Fruit fly (Drosophila melanogaster) whole organism, embryonic: ENCODE results near the gene Trl.
A peak's percentile ranks its signal among the peaks of the same experiment; 100 is the strongest.

ENCODE experiments used
- Bgb ChIP-seq: fragments of 200-800 bp; sonication (Bioruptor generic); IDR thresholded peaks from 2 replicates; pipeline ENCODE4 v1.3.6; 2022; ENCODE audit warnings: missing biosample characterization, missing genetic modification characterization; ENCODE audit not compliant: partially characterized antibody
- Blimp-1 ChIP-seq: fragments of 200-800 bp; sonication (Bioruptor generic); optimal IDR thresholded peaks from 3 replicates; lab custom pipeline; 2018; ENCODE audit warnings: missing biosample characterization, missing genetic modification characterization, mild to moderate bottlenecking, moderate library complexity, missing genetic modification reagents
- CG11085 ChIP-seq: fragments of 200-800 bp; sonication (Bioruptor generic); IDR thresholded peaks from 2 replicates; pipeline ENCODE4 v1.3.6; 2022; ENCODE audit warnings: missing biosample characterization, missing genetic modification characterization
- CG11093 ChIP-seq: fragments of 200-800 bp; sonication (Bioruptor generic); IDR thresholded peaks from 3 replicates; pipeline ENCODE4 v1.3.6; 2022; ENCODE audit warnings: missing biosample characterization, missing genetic modification characterization
- CG1233 ChIP-seq: fragments of 200-800 bp; sonication (Bioruptor generic); optimal IDR thresholded peaks from 4 replicates; lab custom pipeline; 2018; ENCODE audit warnings: missing biosample characterization, mild to moderate bottlenecking, missing genetic modification characterization
- CG12942 ChIP-seq: fragments of 200-800 bp; sonication (Bioruptor generic); optimal IDR thresholded peaks from 3 replicates; lab custom pipeline; 2016; ENCODE audit warnings: missing biosample characterization, missing genetic modification characterization
- CG32532 ChIP-seq: fragments of 200-800 bp; sonication (Bioruptor generic); IDR thresholded peaks from 2 replicates; pipeline ENCODE4 v1.3.6; 2022; ENCODE audit warnings: missing biosample characterization, missing genetic modification characterization
- CG32772 ChIP-seq: fragments of 200-800 bp; sonication (Bioruptor generic); IDR thresholded peaks from 2 replicates; pipeline ENCODE4 v1.3.6; 2022; ENCODE audit warnings: missing biosample characterization, missing genetic modification characterization
- CG33213 ChIP-seq: fragments of 200-800 bp; sonication (Bioruptor generic); optimal IDR thresholded peaks from 3 replicates; lab custom pipeline; 2016; ENCODE audit warnings: missing biosample characterization, missing genetic modification characterization
- CG3726 ChIP-seq: fragments of 200-800 bp; sonication (Bioruptor generic); IDR thresholded peaks from 3 replicates; pipeline ENCODE4, ENCODE4 v1.3.6; 2022; ENCODE audit warnings: missing biosample characterization, missing genetic modification characterization
- CG8924 ChIP-seq: fragments of 200-800 bp; optimal IDR thresholded peaks from 3 replicates; lab custom pipeline; 2019; ENCODE audit warnings: missing biosample characterization, mild to moderate bottlenecking, missing genetic modification characterization, moderate library complexity
- CTCF ChIP-seq: fragments of 200-800 bp; sonication (Bioruptor generic); optimal IDR thresholded peaks from 2 replicates; lab custom pipeline; 2017; ENCODE audit warnings: missing biosample characterization, mild to moderate bottlenecking, missing genetic modification characterization, moderate library complexity
- Camta ChIP-seq: fragments of 200-800 bp; sonication (Bioruptor generic); optimal IDR thresholded peaks from 2 replicates; lab custom pipeline; 2016; ENCODE audit warnings: missing biosample characterization, missing genetic modification characterization
- Deaf1 ChIP-seq: fragments of 200-800 bp; optimal IDR thresholded peaks from 3 replicates; lab custom pipeline; 2019; ENCODE audit warnings: missing biosample characterization, mild to moderate bottlenecking, missing genetic modification characterization, moderate library complexity
- Dip3 ChIP-seq: fragments of 200-800 bp; sonication (Bioruptor generic); optimal IDR thresholded peaks from 3 replicates; lab custom pipeline; 2016; ENCODE audit warnings: missing biosample characterization, missing genetic modification characterization
- E2f1 ChIP-seq: fragments of 200-800 bp; sonication (Bioruptor generic); IDR thresholded peaks from 2 replicates; pipeline ENCODE4 v1.3.6; 2022; ENCODE audit warnings: missing biosample characterization, missing genetic modification characterization
- HHEX ChIP-seq: fragments of 200-800 bp; sonication (Bioruptor generic); optimal IDR thresholded peaks from 3 replicates; lab custom pipeline; 2017; ENCODE audit warnings: missing biosample characterization, mild to moderate bottlenecking, missing genetic modification characterization, missing genetic modification reagents
- Hmr ChIP-seq: fragments of 200-800 bp; sonication (Bioruptor generic); optimal IDR thresholded peaks from 3 replicates; lab custom pipeline; 2017; ENCODE audit warnings: mild to moderate bottlenecking, missing biosample characterization, missing genetic modification reagents, missing genetic modification characterization
- Jarid2 ChIP-seq: fragments of 200-800 bp; sonication (Bioruptor generic); optimal IDR thresholded peaks from 3 replicates; lab custom pipeline; 2017; ENCODE audit warnings: mild to moderate bottlenecking, missing biosample characterization, missing genetic modification reagents, missing genetic modification characterization
- Oaz ChIP-seq: fragments of 200-800 bp; sonication (Bioruptor generic); IDR thresholded peaks from 2 replicates; pipeline ENCODE4 v1.3.6; 2022; ENCODE audit warnings: missing biosample characterization, missing genetic modification characterization
- Side ChIP-seq: fragments of 200-800 bp; sonication (Bioruptor generic); optimal IDR thresholded peaks from 2 replicates; lab custom pipeline; 2016; ENCODE audit warnings: missing biosample characterization, missing genetic modification characterization
- Tbp ChIP-seq: fragments of >200 bp; optimal IDR thresholded peaks from 2 replicates; lab custom pipeline; 2018; ENCODE audit warnings: missing biosample characterization, missing genetic modification characterization
- Vsx1 ChIP-seq: fragments of 200-800 bp; sonication (Bioruptor generic); optimal IDR thresholded peaks from 2 replicates; lab custom pipeline; 2017; ENCODE audit warnings: missing biosample characterization, mild to moderate bottlenecking, missing genetic modification characterization, missing genetic modification reagents
- crc ChIP-seq: fragments of 200-800 bp; sonication (Bioruptor generic); optimal IDR thresholded peaks from 2 replicates; lab custom pipeline; 2016; ENCODE audit warnings: missing biosample characterization, missing genetic modification characterization
- ems ChIP-seq: fragments of 200-800 bp; sonication (Bioruptor generic); optimal IDR thresholded peaks from 3 replicates; lab custom pipeline; 2016; ENCODE audit warnings: missing biosample characterization, missing genetic modification characterization
- esg ChIP-seq: fragments of 200-800 bp; sonication (Bioruptor generic); conservative IDR thresholded peaks from 2 replicates; pipeline ENCODE4 v1.3.6; 2022; ENCODE audit warnings: missing biosample characterization, missing genetic modification characterization
- fd64A ChIP-seq: fragments of 200-800 bp; sonication (Bioruptor generic); optimal IDR thresholded peaks from 3 replicates; lab custom pipeline; 2018; ENCODE audit warnings: missing biosample characterization, mild to moderate bottlenecking, missing genetic modification characterization
- gem ChIP-seq: fragments of 200-800 bp; sonication (Bioruptor generic); optimal IDR thresholded peaks from 2 replicates; lab custom pipeline; 2019; ENCODE audit warnings: missing biosample characterization, mild to moderate bottlenecking, missing genetic modification characterization, moderate library complexity
- grau ChIP-seq: fragments of 200-800 bp; optimal IDR thresholded peaks from 3 replicates; lab custom pipeline; 2019; ENCODE audit warnings: missing biosample characterization, mild to moderate bottlenecking, missing genetic modification characterization, moderate library complexity
- gsb ChIP-seq: fragments of 200-800 bp; sonication (Bioruptor generic); IDR thresholded peaks from 2 replicates; pipeline ENCODE4 v1.3.6; 2022; ENCODE audit warnings: missing biosample characterization, missing genetic modification characterization
- hbn ChIP-seq: fragments of 200-800 bp; sonication (Bioruptor generic); IDR thresholded peaks from 2 replicates; pipeline ENCODE4 v1.3.6; 2022; ENCODE audit warnings: missing biosample characterization, missing genetic modification characterization; ENCODE audit not compliant: partially characterized antibody
- kay ChIP-seq: fragments of 200-800 bp; sonication (Bioruptor generic); optimal IDR thresholded peaks from 2 replicates; lab custom pipeline; 2016; ENCODE audit warnings: missing biosample characterization, missing genetic modification characterization
- ken ChIP-seq: fragments of 200-800 bp; sonication (Bioruptor generic); IDR thresholded peaks from 3 replicates; pipeline ENCODE4 v1.3.6; 2022; ENCODE audit warnings: missing biosample characterization, missing genetic modification characterization
- kni ChIP-seq: fragments of 200-800 bp; sonication (Bioruptor generic); optimal IDR thresholded peaks from 3 replicates; lab custom pipeline; 2017; ENCODE audit warnings: mild to moderate bottlenecking, missing biosample characterization, missing genetic modification reagents, missing genetic modification characterization
- lmd ChIP-seq: fragments of 200-800 bp; sonication (Bioruptor generic); IDR thresholded peaks from 2 replicates; pipeline ENCODE4 v1.3.6; 2022; ENCODE audit warnings: missing biosample characterization, missing genetic modification characterization
- pb ChIP-seq: fragments of 200-800 bp; sonication (Bioruptor generic); optimal IDR thresholded peaks from 3 replicates; lab custom pipeline; 2016; ENCODE audit warnings: missing biosample characterization, missing genetic modification characterization
- pfk ChIP-seq: fragments of 200-800 bp; sonication (Bioruptor generic); optimal IDR thresholded peaks from 2 replicates; lab custom pipeline; 2018; ENCODE audit warnings: missing biosample characterization, mild to moderate bottlenecking, missing genetic modification characterization, moderate library complexity
- pho ChIP-seq: fragments of 200-800 bp; sonication (Bioruptor generic); optimal IDR thresholded peaks from 2 replicates; lab custom pipeline; 2016; ENCODE audit warnings: missing biosample characterization, missing genetic modification characterization
- prd ChIP-seq, 3 experiments: fragments of >200 bp in 2 of 3; fragments of 200-800 bp in 1 of 3; sonication (Bioruptor generic) in 1 of 3; optimal IDR thresholded peaks in 2 of 3; IDR thresholded peaks in 1 of 3; 2 replicates in 2 of 3; 3 replicates in 1 of 3; pipeline versions ENCODE4 v1.3.6 to Lab custom; 2017 to 2022; ENCODE audit warnings: missing biosample characterization in 1 of 3, missing genetic modification characterization in 1 of 3
- pzg ChIP-seq: fragments of 200-800 bp; sonication (Bioruptor generic); optimal IDR thresholded peaks from 3 replicates; lab custom pipeline; 2018; ENCODE audit warnings: missing biosample characterization, mild to moderate bottlenecking, missing genetic modification characterization, moderate library complexity
- ranshi ChIP-seq: fragments of 200-800 bp; sonication (Bioruptor generic); IDR thresholded peaks from 2 replicates; pipeline ENCODE4 v1.3.6; 2022; ENCODE audit warnings: missing biosample characterization, missing genetic modification characterization
- slou ChIP-seq: fragments of 200-800 bp; sonication (Bioruptor generic); optimal IDR thresholded peaks from 3 replicates; lab custom pipeline; 2016; ENCODE audit warnings: missing biosample characterization, missing genetic modification characterization
- sna ChIP-seq: fragments of 200-800 bp; sonication (Bioruptor generic); IDR thresholded peaks from 2 replicates; pipeline ENCODE4 v1.3.6; 2022; ENCODE audit warnings: missing biosample characterization, missing genetic modification characterization; ENCODE audit not compliant: partially characterized antibody
- ssp ChIP-seq: fragments of 200-800 bp; sonication (Bioruptor generic); IDR thresholded peaks from 2 replicates; pipeline ENCODE4 v1.3.6; 2022; ENCODE audit warnings: missing biosample characterization, missing genetic modification characterization
- stwl ChIP-seq: fragments of 200-800 bp; sonication (Bioruptor generic); optimal IDR thresholded peaks from 3 replicates; lab custom pipeline; 2018; ENCODE audit warnings: missing biosample characterization, mild to moderate bottlenecking, missing genetic modification characterization, moderate library complexity
- sug ChIP-seq: fragments of 200-800 bp; optimal IDR thresholded peaks from 2 replicates; lab custom pipeline; 2019; ENCODE audit warnings: missing biosample characterization, mild to moderate bottlenecking, missing genetic modification characterization, moderate library complexity
- tup ChIP-seq: fragments of 200-800 bp; sonication (Bioruptor generic); optimal IDR thresholded peaks from 2 replicates; lab custom pipeline; 2016; ENCODE audit warnings: missing biosample characterization, mild to moderate bottlenecking, missing genetic modification characterization, moderate library complexity
- zfh2 ChIP-seq: fragments of 200-800 bp; sonication (Bioruptor generic); optimal IDR thresholded peaks from 2 replicates; lab custom pipeline; 2016; ENCODE audit warnings: missing biosample characterization, missing genetic modification characterization

The Trl gene

DNA sequence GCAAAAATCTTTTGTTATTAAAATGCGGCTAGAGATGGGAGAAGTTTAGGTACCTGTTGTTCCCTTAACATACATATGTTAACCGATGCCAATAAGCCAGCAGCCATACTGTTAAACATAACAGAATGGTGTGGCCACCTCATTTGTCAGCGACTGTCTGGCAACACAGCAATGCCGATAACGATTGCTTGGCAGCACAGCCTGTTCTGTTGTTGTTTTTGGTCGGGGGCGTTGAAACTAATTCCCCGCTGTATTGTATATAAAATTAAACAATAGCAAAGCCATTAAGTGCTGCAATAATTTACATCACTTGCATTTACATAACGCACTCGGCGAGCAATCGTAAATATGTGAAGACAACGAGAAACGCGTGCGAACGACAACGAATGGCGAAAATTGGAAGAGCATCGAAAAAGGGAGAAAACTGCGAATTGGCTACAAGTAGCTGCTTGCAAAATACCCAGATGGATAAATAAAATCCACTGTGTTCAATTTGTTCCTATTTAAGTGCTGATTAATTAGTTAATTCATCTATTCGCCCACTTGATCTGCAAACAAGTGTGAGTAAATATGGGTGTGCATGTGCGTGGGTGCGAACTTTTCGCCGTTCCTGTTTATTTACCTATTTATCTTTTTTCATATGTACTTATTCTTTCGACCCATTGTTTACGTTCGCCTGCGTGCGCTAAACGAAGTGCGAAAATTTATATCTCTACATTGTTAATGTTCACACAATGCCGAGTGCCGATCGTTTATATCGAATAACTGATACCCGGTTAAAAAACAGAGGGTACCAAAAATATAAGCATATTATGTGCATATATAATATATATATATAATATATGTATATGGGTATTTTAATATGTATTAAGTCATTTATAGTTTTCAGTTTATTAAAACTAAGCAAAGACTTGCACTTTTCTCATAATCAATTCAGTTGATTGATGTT lies 1.3 kb upstream of the Trl start, which contains the start of the genes Tsen34 and Mgat4a (continued):
- TF ChIP-seq Camta (GFP tag; lab: Kevin White, UChicago) (peak; percentile 26), Deaf1 (tag; lab: Kevin White, UChicago) (no peak), ssp (no peak; the same call in 1 of the 2 replicates), grau (tag; lab: Kevin White, UChicago) (no peak), pb (no peak), pfk (GFP tag; lab: Kevin White, UChicago) (peak; percentile 51), CG3726 (GFP tag; lab: Robert Waterston, UW) (no peak), Vsx1 (GFP tag; lab: Kevin White, UChicago) (no peak), Dip3 (GFP tag; lab: Kevin White, UChicago) (peak; percentile 3), Tbp (GFP tag; lab: Kevin White, UChicago) (no peak), prd (optimal IDR thresholded peaks at IDR 0.05; lab: Kevin White, UChicago) (no peak), prd (GFP tag; IDR thresholded peaks at IDR 0.05; lab: Robert Waterston, UW) (peak; percentile 45; the same call in 2 of the 3 replicates), kay (GFP tag; lab: Kevin White, UChicago) (no peak), Oaz (GFP tag; lab: Robert Waterston, UW) (no peak), sug (tag; lab: Kevin White, UChicago) (no peak), Hmr (GFP tag; lab: Kevin White, UChicago) (peak; percentile 76), CG8924 (tag; lab: Kevin White, UChicago) (peak; percentile 68), HHEX (GFP tag; lab: Kevin White, UChicago) (peak; percentile 50), CG11085 (GFP tag; lab: Robert Waterston, UW) (0 out of 2 replicates have a peak, but pooled peaks have one; percentile 33), CG11093 (GFP tag; lab: Robert Waterston, UW) (no peak), CTCF (GFP tag; lab: Kevin White, UChicago) (peak; percentile 14), kni (GFP tag; lab: Kevin White, UChicago) (peak; percentile 11), Jarid2 (GFP tag; lab: Kevin White, UChicago) (no peak), CG1233 (GFP tag; lab: Kevin White, UChicago) (peak; percentile 47), CG32772 (GFP tag; lab: Robert Waterston, UW) (no peak), hbn (GFP tag; lab: Robert Waterston, UW) (peak; percentile 50; the same call in 1 of the 2 replicates), Bgb (GFP tag; lab: Robert Waterston, UW) (peak; percentile 73), stwl (tag; lab: Kevin White, UChicago) (peak; percentile 72), CG12942 (GFP tag; lab: Kevin White, UChicago) (peak; percentile 6), zfh2 (GFP tag; lab: Kevin White, UChicago) (peak; percentile 25), slou (GFP tag; lab: Kevin White, UChicago) (peak; percentile 49), E2f1 (GFP tag; lab: Robert Waterston, UW) (no peak; the same call in 1 of the 2 replicates), pho (GFP tag; lab: Kevin White, UChicago) (peak; percentile 66), ken (no peak), crc (GFP tag; lab: Kevin White, UChicago) (no peak), lmd (no peak), sna (GFP tag; lab: Robert Waterston, UW) (0 out of 2 replicates have a peak, but pooled peaks have one; percentile 28), gem (tag; lab: Kevin White, UChicago) (no peak), tup (GFP tag; lab: Kevin White, UChicago) (peak; percentile 48), ranshi (GFP tag; lab: Robert Waterston, UW) (no peak; the same call in 1 of the 2 replicates), fd64A (GFP tag; lab: Kevin White, UChicago) (no peak), CG33213 (GFP tag; lab: Kevin White, UChicago) (no peak), Side (GFP tag; lab: Kevin White, UChicago) (peak; percentile 41), gsb (GFP tag; lab: Robert Waterston, UW) (peak; percentile 38; the same call in 1 of the 2 replicates), pzg (GFP tag; lab: Kevin White, UChicago) (peak; percentile 95), ems (no peak), CG32532 (GFP tag; lab: Robert Waterston, UW) (peak; percentile 54; the same call in 1 of the 2 replicates), Blimp-1 (no peak), esg (GFP tag; lab: Robert Waterston, UW) (no peak)
